Worm (Caenorhabditis elegans): ENCODE measurements around the gene R166.2.

Gene R166.2

DNA sequence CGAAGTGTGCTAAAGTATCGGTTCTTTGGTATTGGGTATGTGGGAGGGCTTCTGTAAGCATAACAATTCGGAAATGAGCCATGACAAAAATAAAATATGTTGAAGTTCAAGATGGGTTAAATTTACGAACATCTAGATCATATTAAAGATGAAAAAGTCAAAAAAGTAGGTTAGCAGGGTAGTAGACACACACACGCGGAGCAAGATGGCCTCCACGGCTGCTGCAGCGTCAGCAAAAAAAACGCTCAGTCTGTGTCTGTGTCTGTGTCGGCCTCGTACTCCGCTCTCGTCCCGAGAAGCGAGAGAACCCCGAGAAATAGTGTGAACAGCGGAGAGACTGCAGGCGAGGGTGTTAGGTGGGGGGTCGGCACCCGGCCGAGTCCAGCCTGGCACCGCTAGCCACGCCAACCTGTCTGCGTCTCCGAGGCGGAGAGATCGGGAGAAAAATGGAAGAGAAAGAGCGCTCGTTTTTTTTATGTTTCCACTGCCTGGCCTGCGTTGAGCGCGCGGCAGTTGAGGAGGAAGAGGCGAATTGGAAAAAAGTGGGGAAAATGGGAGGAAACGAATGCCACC, 34.9 kb downstream of the R166.2 start, which contains the start of gene myrf-1 (continued):
- TF ChIP-seq nhr-102 (tag; optimal IDR thresholded peaks at IDR 0.05) (peak; percentile 63), skn-1 (tag; optimal IDR thresholded peaks at IDR 0.05) (no peak), Y5F2A.4 (GFP tag; optimal IDR thresholded peaks at IDR 0.05) (no peak), unc-130 (GFP tag; optimal IDR thresholded peaks at IDR 0.05) (no peak), spr-1 (tag; optimal IDR thresholded peaks at IDR 0.05) (peak; percentile 74), ctbp-1 (GFP tag; IDR thresholded peaks at IDR 0.05) (peak; percentile 91), nhr-10 (tag; optimal IDR thresholded peaks at IDR 0.05) (no peak), arid-1 (GFP tag; conservative IDR thresholded peaks at IDR 0.05) (peak; percentile 79), madf-5 (GFP tag; IDR thresholded peaks at IDR 0.05) (0 out of 4 replicates have a peak, but pooled peaks of 1 of the 2 experiments have one; percentile 73), dve-1 (tag; optimal IDR thresholded peaks at IDR 0.05; ENCODE audit: insufficient read depth) (peak; percentile 86), nhr-6 (tag; optimal IDR thresholded peaks at IDR 0.05) (peak; percentile 60), mdl-1 (tag; optimal IDR thresholded peaks at IDR 0.05) (peak; percentile 59 to 92), ZK546.5 (tag; optimal IDR thresholded peaks at IDR 0.05) (no peak), hif-1 (tag; optimal IDR thresholded peaks at IDR 0.05) (peak in 1 of 2 experiments; percentile 88), R02D3.7 (tag; optimal IDR thresholded peaks at IDR 0.05) (no peak), unc-39 (tag; optimal IDR thresholded peaks at IDR 0.05) (no peak), zfp-3 (GFP tag; conservative IDR thresholded peaks at IDR 0.05) (no peak), sdz-12 (GFP tag; optimal IDR thresholded peaks at IDR 0.05) (no peak), Y105C5A.15 (GFP tag; IDR thresholded peaks at IDR 0.05) (no peak), lin-15B (tag; optimal IDR thresholded peaks at IDR 0.05) (no peak), nhr-111 (GFP tag; optimal IDR thresholded peaks at IDR 0.05) (no peak), hlh-11 (tag; optimal IDR thresholded peaks at IDR 0.05) (peak; percentile 98), mes-2 (tag; optimal IDR thresholded peaks at IDR 0.05; ENCODE audit: poor library complexity, severe bottlenecking) (peak; percentile 81), F26F4.8 (GFP tag; conservative IDR thresholded peaks at IDR 0.05) (0 out of 2 replicates have a peak, but pooled peaks have one; percentile 14), saeg-2 (GFP tag; IDR thresholded peaks at IDR 0.05) (peak; percentile 84; the same call in 1 of the 2 replicates), nhr-28 (tag; optimal IDR thresholded peaks at IDR 0.05) (peak; percentile 83), tag-97 (GFP tag; IDR thresholded peaks at IDR 0.05) (no peak), ZK337.2 (GFP tag; IDR thresholded peaks at IDR 0.05) (no peak), aha-1 (tag) (peak; percentile 99), ceh-82 (tag; optimal IDR thresholded peaks at IDR 0.05) (no peak), ceh-44 (GFP tag; IDR thresholded peaks at IDR 0.05) (0 out of 2 replicates have a peak, but pooled peaks have one; percentile 42), dmd-8 (GFP tag; IDR thresholded peaks at IDR 0.05) (0 out of 2 replicates have a peak, but pooled peaks have one; percentile 44), unc-62 (GFP tag; optimal IDR thresholded peaks at IDR 0.05 in 1 of 2) (peak in 1 of 2 experiments; percentile 85), unc-62 (tag; optimal IDR thresholded peaks at IDR 0.05) (no peak), lin-13 (GFP tag; optimal IDR thresholded peaks at IDR 0.05) (peak; percentile 47), tra-1 (GFP tag; IDR thresholded peaks at IDR 0.05) (peak; percentile 73; the same call in 1 of the 2 replicates), nhr-11 (tag; optimal IDR thresholded peaks at IDR 0.05) (peak; percentile 95), mxl-3 (GFP tag; optimal IDR thresholded peaks at IDR 0.05) (peak; percentile 96), spr-3 (GFP tag; optimal IDR thresholded peaks at IDR 0.05) (peak; percentile 48), fos-1 (tag; optimal IDR thresholded peaks at IDR 0.05) (no peak), gei-8 (GFP tag; optimal IDR thresholded peaks at IDR 0.05) (peak; percentile 48), egl-43 (GFP tag; IDR thresholded peaks at IDR 0.05) (peak; percentile 91), F44E2.7 (GFP tag; IDR thresholded peaks at IDR 0.05) (no peak), egl-27 (tag; optimal IDR thresholded peaks at IDR 0.05) (no peak), ces-1 (GFP tag; optimal IDR thresholded peaks at IDR 0.05) (no peak), F49E8.2 (tag; optimal IDR thresholded peaks at IDR 0.05; ENCODE audit: borderline replicate concordance) (no peak), zip-2 (tag; optimal IDR thresholded peaks at IDR 0.05) (no peak), aly-2 (tag; optimal IDR thresholded peaks at IDR 0.05) (no peak), lin-1 (GFP tag; IDR thresholded peaks at IDR 0.05) (peak; percentile 78), mep-1 (tag; optimal IDR thresholded peaks at IDR 0.05) (peak; percentile 91), snpc-1.2 (GFP tag; IDR thresholded peaks at IDR 0.05) (no peak)
